Fruit fly (Drosophila melanogaster): ENCODE data around the gene Axs.
A peak's percentile ranks its signal among the peaks of the same experiment; 100 is the strongest.

Axs gene

DNA sequence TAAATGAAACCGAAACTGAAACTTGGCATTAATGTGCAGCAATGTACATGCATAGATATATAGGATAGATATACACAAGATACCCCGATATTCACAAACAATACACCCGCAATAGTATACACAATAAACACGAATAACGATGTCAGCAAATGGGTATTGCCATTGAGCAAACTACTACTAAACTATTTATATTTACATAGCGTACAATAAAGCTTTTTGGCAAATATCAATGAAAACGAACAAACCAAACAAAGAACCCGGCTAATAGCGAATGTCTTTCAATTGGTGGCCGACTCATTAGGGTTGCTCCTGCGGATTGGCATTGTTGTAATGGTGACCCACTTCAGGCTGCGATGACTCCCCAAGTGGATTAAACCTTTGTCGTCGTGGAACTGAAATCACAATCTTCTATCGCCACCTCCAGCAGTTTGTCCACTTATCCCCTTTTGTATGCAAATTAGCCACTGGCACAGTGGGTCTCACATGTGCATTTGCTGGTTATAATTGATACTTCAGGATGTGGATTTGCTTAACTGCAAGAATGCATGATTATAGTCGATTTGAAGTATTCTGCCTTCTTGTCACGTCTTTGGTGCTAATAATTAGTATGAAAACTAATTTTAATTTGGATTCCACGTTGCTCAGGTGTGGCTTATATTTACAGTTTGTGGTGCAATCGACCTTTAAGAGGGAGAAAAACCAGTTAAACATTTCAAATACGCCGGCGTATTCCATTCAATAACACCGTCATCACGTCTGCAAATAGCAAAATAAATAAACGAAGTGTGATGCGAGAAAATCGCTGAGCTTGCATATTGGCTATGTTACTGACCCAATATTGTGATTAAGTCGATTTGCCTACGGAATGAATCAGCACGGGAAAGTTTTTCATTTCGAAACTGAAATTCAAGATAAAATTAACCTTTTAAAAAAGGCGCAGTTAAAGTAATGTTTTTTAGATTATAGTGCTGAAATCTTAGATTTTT is 33.3 kb downstream of the Axs start (continued):
- TF ChIP-seq Hr51 (GFP tag; optimal IDR thresholded peaks at IDR 0.05) (peak in 1 of 2 experiments; percentile 59), CG11696 (GFP tag; IDR thresholded peaks at IDR 0.05) (peak; percentile 62), Nf-YA (GFP tag; IDR thresholded peaks at IDR 0.05) (0 out of 2 replicates have a peak, but pooled peaks have one; percentile 6), stwl (tag; optimal IDR thresholded peaks at IDR 0.05) (no peak), lmd (GFP tag; IDR thresholded peaks at IDR 0.05) (0 out of 2 replicates have a peak, but pooled peaks have one; percentile 23), CG18262 (tag; optimal IDR thresholded peaks at IDR 0.05) (peak; percentile 34), pho (GFP tag; optimal IDR thresholded peaks at IDR 0.05) (no peak), prd (optimal IDR thresholded peaks at IDR 0.05) (no peak), prd (GFP tag; IDR thresholded peaks at IDR 0.05) (peak; percentile 26; the same call in 1 of the 3 replicates), CG17385 (GFP tag; optimal IDR thresholded peaks at IDR 0.05) (peak; percentile 19), CG14014 (GFP tag; IDR thresholded peaks at IDR 0.05) (peak; percentile 86), H15 (GFP tag; IDR thresholded peaks at IDR 0.05) (peak; percentile 64), mam (GFP tag; optimal IDR thresholded peaks at IDR 0.05) (peak; percentile 70), ci (GFP tag; IDR thresholded peaks at IDR 0.05) (peak; percentile 77), gem (tag; optimal IDR thresholded peaks at IDR 0.05) (peak; percentile 51), zen2 (GFP tag; IDR thresholded peaks at IDR 0.05; ENCODE audit: partially characterized antibody) (no peak), CG6272 (GFP tag; IDR thresholded peaks at IDR 0.05) (no peak), dimm (GFP tag; IDR thresholded peaks at IDR 0.05) (peak; percentile 56; the same call in 1 of the 2 replicates), trh (GFP tag; optimal IDR thresholded peaks at IDR 0.05) (peak; percentile 8), CG7372 (GFP tag; IDR thresholded peaks at IDR 0.05) (no peak), unpg (GFP tag; optimal IDR thresholded peaks at IDR 0.05) (peak; percentile 10), Xrp1 (GFP tag; IDR thresholded peaks at IDR 0.05) (peak; percentile 66), Ada2b (GFP tag; IDR thresholded peaks at IDR 0.05) (peak; percentile 41; the same call in 1 of the 2 replicates), CG12104 (GFP tag; optimal IDR thresholded peaks at IDR 0.05) (peak; percentile 6), ATbp (GFP tag; optimal IDR thresholded peaks at IDR 0.05) (peak; percentile 16), fd64A (GFP tag; optimal IDR thresholded peaks at IDR 0.05) (no peak), Oli (tag; optimal IDR thresholded peaks at IDR 0.05) (peak; percentile 29), Rx (GFP tag; IDR thresholded peaks at IDR 0.05) (peak; percentile 55), CG7839 (tag; optimal IDR thresholded peaks at IDR 0.05) (peak; percentile 70), YL-1 (GFP tag; optimal IDR thresholded peaks at IDR 0.05) (no peak), CG18599 (GFP tag; optimal IDR thresholded peaks at IDR 0.05) (peak; percentile 43), CG17359 (tag; optimal IDR thresholded peaks at IDR 0.05) (peak; percentile 9), CG1603 (tag; optimal IDR thresholded peaks at IDR 0.05) (peak; percentile 41), so (GFP tag; IDR thresholded peaks at IDR 0.05) (peak; percentile 92), CG13624 (GFP tag; optimal IDR thresholded peaks at IDR 0.05) (peak; percentile 49), org-1 (GFP tag; optimal IDR thresholded peaks at IDR 0.05) (peak; percentile 57), aop (GFP tag; IDR thresholded peaks at IDR 0.05) (no peak), CG12659 (GFP tag; optimal IDR thresholded peaks at IDR 0.05) (peak; percentile 16), CG6854 (GFP tag; optimal IDR thresholded peaks at IDR 0.05) (peak; percentile 26), CG6175 (GFP tag; IDR thresholded peaks at IDR 0.05) (peak; percentile 15; the same call in 1 of the 3 replicates), p53 (GFP tag; optimal IDR thresholded peaks at IDR 0.05) (peak; percentile 27), sim (GFP tag; IDR thresholded peaks at IDR 0.05) (0 out of 2 replicates have a peak, but pooled peaks have one; percentile 14), CG9932 (GFP tag; IDR thresholded peaks at IDR 0.05) (peak; percentile 34; the same call in 1 of the 2 replicates), ap (GFP tag; IDR thresholded peaks at IDR 0.05) (peak; percentile 69), ttk (GFP tag; IDR thresholded peaks at IDR 0.05) (peak; percentile 67), Ets65A (GFP tag) (peak; percentile 93), pan (optimal IDR thresholded peaks at IDR 0.05) (no peak), pan (GFP tag; optimal IDR thresholded peaks at IDR 0.05 in 1 of 2, IDR thresholded peaks at IDR 0.05 in 1 of 2) (peak in 1 of 2 experiments; percentile 83), CG6813 (GFP tag; optimal IDR thresholded peaks at IDR 0.05) (peak; percentile 32)

All from whole organism, embryonic.